Worm (Caenorhabditis elegans) whole organism, late embryonic: Measurements from ENCODE around the gene K10C2.14.
A peak's percentile ranks its signal among the peaks of the same experiment; 100 is the strongest.

Experiments
- C08G9.2 ChIP-seq: sonication (generic microtip); optimal IDR thresholded peaks from 2 replicates; lab custom pipeline; 2016; ENCODE audit warnings: mild to moderate bottlenecking, missing genetic modification characterization, moderate library complexity, missing compliant biosample characterization
- F13H6.1 ChIP-seq: sonication (generic microtip); optimal IDR thresholded peaks from 2 replicates; lab custom pipeline; 2016; ENCODE audit warnings: missing genetic modification characterization, missing compliant biosample characterization
- Y22D7AL.16 ChIP-seq: sonication (generic microtip); optimal IDR thresholded peaks from 2 replicates; lab custom pipeline; 2016; ENCODE audit warnings: missing genetic modification characterization, missing compliant biosample characterization
- ahr-1 ChIP-seq: sonication (generic microtip); optimal IDR thresholded peaks from 2 replicates; lab custom pipeline; 2016; ENCODE audit warnings: missing genetic modification characterization, missing compliant biosample characterization
- ama-1 ChIP-seq: fragments of 150-350 bp; optimal IDR thresholded peaks from 2 replicates; lab custom pipeline; 2014
- ceh-14 ChIP-seq: sonication (generic microtip); optimal IDR thresholded peaks from 2 replicates; lab custom pipeline; 2016; ENCODE audit warnings: missing genotype, missing genetic modification characterization, missing compliant biosample characterization
- ceh-19 ChIP-seq: fragments of 200-800 bp; sonication (Bioruptor generic); optimal IDR thresholded peaks from 2 replicates; lab custom pipeline; 2018; ENCODE audit warnings: mild to moderate bottlenecking, missing genetic modification characterization, missing compliant biosample characterization
- ceh-22 ChIP-seq: sonication (generic microtip); optimal IDR thresholded peaks from 2 replicates; lab custom pipeline; 2017; ENCODE audit warnings: missing biosample characterization, missing genetic modification characterization
- ceh-34 ChIP-seq: sonication (generic microtip); optimal IDR thresholded peaks from 2 replicates; lab custom pipeline; 2016; ENCODE audit warnings: mild to moderate bottlenecking, missing genetic modification characterization, missing compliant biosample characterization
- ceh-45 ChIP-seq: fragments of 200-800 bp; sonication (Bioruptor generic); IDR thresholded peaks from 2 replicates; pipeline ENCODE4 v1.3.6; 2022; ENCODE audit warnings: missing genetic modification reagents, missing genetic modification characterization, missing compliant biosample characterization
- ceh-48 ChIP-seq: sonication (generic microtip); optimal IDR thresholded peaks from 2 replicates; lab custom pipeline; 2016; ENCODE audit warnings: missing genetic modification characterization, inconsistent platforms, missing compliant biosample characterization
- ceh-9 ChIP-seq: sonication (generic microtip); optimal IDR thresholded peaks from 2 replicates; lab custom pipeline; 2016; ENCODE audit warnings: mild to moderate bottlenecking, missing genetic modification characterization, inconsistent platforms, missing compliant biosample characterization
- dmd-4 ChIP-seq: sonication (generic microtip); optimal IDR thresholded peaks from 2 replicates; lab custom pipeline; 2016; ENCODE audit warnings: borderline replicate concordance, missing genetic modification characterization, missing compliant biosample characterization
- dve-1 ChIP-seq: sonication (generic microtip); optimal IDR thresholded peaks from 2 replicates; lab custom pipeline; 2017; ENCODE audit warnings: antibody characterized with exemption, mild to moderate bottlenecking, missing genetic modification characterization, missing compliant biosample characterization
- elt-2 ChIP-seq: sonication (generic microtip); optimal IDR thresholded peaks from 2 replicates; lab custom pipeline; 2016; ENCODE audit warnings: missing genetic modification reagents, missing genetic modification characterization, missing compliant biosample characterization
- elt-4 ChIP-seq: sonication (generic microtip); optimal IDR thresholded peaks from 2 replicates; lab custom pipeline; 2016; ENCODE audit warnings: missing genetic modification characterization, missing compliant biosample characterization
- ets-4 ChIP-seq: sonication (generic microtip); optimal IDR thresholded peaks from 2 replicates; lab custom pipeline; 2016; ENCODE audit warnings: missing genetic modification characterization, missing compliant biosample characterization
- eyg-1 ChIP-seq: sonication (generic microtip); optimal IDR thresholded peaks from 2 replicates; lab custom pipeline; 2016; ENCODE audit warnings: missing genotype, missing genetic modification characterization, missing compliant biosample characterization
- fax-1 ChIP-seq: sonication (generic microtip); optimal IDR thresholded peaks from 2 replicates; lab custom pipeline; 2016; ENCODE audit warnings: missing genotype, missing genetic modification characterization, missing compliant biosample characterization
- fkh-6 ChIP-seq: sonication (generic microtip); optimal IDR thresholded peaks from 2 replicates; lab custom pipeline; 2016; ENCODE audit warnings: missing genetic modification characterization, missing compliant biosample characterization
- hlh-15 ChIP-seq: sonication (generic microtip); optimal IDR thresholded peaks from 2 replicates; lab custom pipeline; 2016; ENCODE audit warnings: missing genetic modification characterization, missing compliant biosample characterization
- hlh-30 ChIP-seq: sonication (generic microtip); optimal IDR thresholded peaks from 2 replicates; lab custom pipeline; 2017; ENCODE audit warnings: antibody characterized with exemption, missing genetic modification characterization, missing compliant biosample characterization; ENCODE audit not compliant: insufficient read depth
- lim-6 ChIP-seq: sonication (generic microtip); optimal IDR thresholded peaks from 2 replicates; lab custom pipeline; 2016; ENCODE audit warnings: missing genetic modification characterization, missing compliant biosample characterization
- nhr-11 ChIP-seq: fragments of 150-350 bp; optimal IDR thresholded peaks from 2 replicates; lab custom pipeline; 2014; ENCODE audit warnings: missing biosample characterization, missing genetic modification characterization
- nhr-232 ChIP-seq: sonication (generic microtip); optimal IDR thresholded peaks from 2 replicates; lab custom pipeline; 2016; ENCODE audit warnings: missing genetic modification characterization, missing compliant biosample characterization
- pag-3 ChIP-seq: sonication (generic microtip); optimal IDR thresholded peaks from 2 replicates; lab custom pipeline; 2016; ENCODE audit warnings: missing compliant biosample characterization, missing genetic modification characterization, borderline replicate concordance
- pax-1 ChIP-seq: fragments of 150-350 bp; optimal IDR thresholded peaks from 2 replicates; lab custom pipeline; 2014; ENCODE audit warnings: missing biosample characterization, missing genetic modification characterization
- pha-4 ChIP-seq: fragments of 150-350 bp; optimal IDR thresholded peaks from 2 replicates; lab custom pipeline; 2018; ENCODE audit warnings: missing biosample characterization, missing genetic modification reagents, missing genetic modification characterization
- pqm-1 ChIP-seq: sonication (generic microtip); optimal IDR thresholded peaks from 2 replicates; lab custom pipeline; 2016; ENCODE audit warnings: missing genetic modification characterization, missing compliant biosample characterization
- pros-1 ChIP-seq: fragments of 150-350 bp; optimal IDR thresholded peaks from 2 replicates; lab custom pipeline; 2014; ENCODE audit warnings: missing biosample characterization, missing genetic modification reagents, missing genetic modification characterization
- sox-4 ChIP-seq: sonication (generic microtip); optimal IDR thresholded peaks from 2 replicates; lab custom pipeline; 2017; ENCODE audit warnings: mild to moderate bottlenecking, missing genetic modification characterization, inconsistent platforms, missing compliant biosample characterization
- syd-9 ChIP-seq: sonication (generic microtip); optimal IDR thresholded peaks from 2 replicates; lab custom pipeline; 2016; ENCODE audit warnings: mild to moderate bottlenecking, missing genetic modification characterization, moderate library complexity, missing compliant biosample characterization
- tbx-2 ChIP-seq: sonication (generic microtip); optimal IDR thresholded peaks from 2 replicates; lab custom pipeline; 2016; ENCODE audit warnings: missing genetic modification characterization, missing compliant biosample characterization
- tbx-7 ChIP-seq: sonication (generic microtip); optimal IDR thresholded peaks from 2 replicates; lab custom pipeline; 2016; ENCODE audit warnings: missing genotype, missing genetic modification characterization, missing compliant biosample characterization
- ttx-3 ChIP-seq: sonication (generic microtip); optimal IDR thresholded peaks from 2 replicates; lab custom pipeline; 2016; ENCODE audit warnings: missing genetic modification reagents, missing genetic modification characterization, missing compliant biosample characterization
- unc-3 ChIP-seq, 2 experiments: fragments of 200-800 bp in 1 of 2; sonication (Bioruptor generic) in 1 of 2; sonication (generic microtip) in 1 of 2; conservative IDR thresholded peaks in 1 of 2; optimal IDR thresholded peaks in 1 of 2; 2 replicates each; pipeline versions ENCODE4 v1.3.6 to Lab custom; 2016 to 2022; ENCODE audit warnings: missing compliant biosample characterization in 2 of 2, missing genetic modification characterization in 2 of 2, missing genetic modification reagents in 1 of 2
- unc-42 ChIP-seq: sonication (generic microtip); optimal IDR thresholded peaks from 2 replicates; lab custom pipeline; 2016; ENCODE audit warnings: missing genotype, missing genetic modification characterization, missing compliant biosample characterization
- unc-55 ChIP-seq: sonication (generic microtip); optimal IDR thresholded peaks from 2 replicates; lab custom pipeline; 2017; ENCODE audit warnings: missing biosample characterization, missing genetic modification reagents, missing genetic modification characterization
- unc-86 ChIP-seq: sonication (generic microtip); optimal IDR thresholded peaks from 2 replicates; lab custom pipeline; 2016; ENCODE audit warnings: missing genetic modification characterization, missing compliant biosample characterization
- zip-5 ChIP-seq: sonication (generic microtip); optimal IDR thresholded peaks from 2 replicates; lab custom pipeline; 2016; ENCODE audit warnings: missing genetic modification characterization, missing compliant biosample characterization
- ztf-16 ChIP-seq: sonication (generic microtip); optimal IDR thresholded peaks from 2 replicates; lab custom pipeline; 2017; ENCODE audit warnings: missing genetic modification characterization, missing compliant biosample characterization

Gene K10C2.14

DNA sequence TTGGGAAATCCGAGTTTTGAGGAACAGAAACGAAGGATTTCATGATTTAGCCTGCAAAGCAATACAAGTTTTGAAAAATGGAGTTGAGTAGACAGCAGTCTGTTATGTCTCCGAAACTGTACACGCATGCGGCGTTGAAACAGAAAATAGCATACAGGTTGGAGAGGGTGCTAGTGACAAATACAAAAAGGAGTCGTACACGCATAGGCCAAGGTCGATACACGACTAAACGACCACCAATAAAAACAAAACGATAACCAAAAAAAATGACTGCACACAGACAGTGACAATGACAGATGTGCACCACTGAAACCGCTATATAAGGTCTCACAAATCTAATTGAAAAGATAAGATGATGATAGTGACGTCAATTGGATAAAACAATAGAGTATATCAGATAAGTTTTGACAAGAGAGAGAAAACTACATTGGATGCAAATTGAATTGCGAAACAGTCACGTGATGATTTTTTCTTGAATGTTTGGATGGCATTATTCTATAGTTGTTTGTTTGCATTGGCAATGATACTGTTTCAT is 8.6 kb upstream of the K10C2.14 start, which contains the start of gene fah-1:
Gene fah-1 (minus strand): TSS at position 51 of the 535 bp plus-strand sequence.
- TF ChIP-seq pqm-1 (tag; lab: Kevin White, UChicago) (no peak), tbx-7 (no peak), fax-1 (tag; lab: Kevin White, UChicago) (no peak), unc-42 (tag; lab: Kevin White, UChicago) (no peak), ceh-48 (tag; lab: Kevin White, UChicago) (no peak), unc-86 (tag; lab: Kevin White, UChicago) (no peak), Y22D7AL.16 (tag; lab: Kevin White, UChicago) (no peak), elt-2 (peak; percentile 22), fkh-6 (tag; lab: Kevin White, UChicago) (no peak), ceh-45 (GFP tag; lab: Robert Waterston, UW) (no peak), F13H6.1 (tag; lab: Kevin White, UChicago) (no peak), syd-9 (no peak), dmd-4 (tag; lab: Kevin White, UChicago) (no peak), ceh-14 (tag; lab: Kevin White, UChicago) (no peak), ahr-1 (no peak), hlh-30 (peak; percentile 61), ama-1 (no peak), ttx-3 (tag; lab: Kevin White, UChicago) (no peak)
- TF ChIP-seq, all 69 proteins: peak for 2

DNA sequence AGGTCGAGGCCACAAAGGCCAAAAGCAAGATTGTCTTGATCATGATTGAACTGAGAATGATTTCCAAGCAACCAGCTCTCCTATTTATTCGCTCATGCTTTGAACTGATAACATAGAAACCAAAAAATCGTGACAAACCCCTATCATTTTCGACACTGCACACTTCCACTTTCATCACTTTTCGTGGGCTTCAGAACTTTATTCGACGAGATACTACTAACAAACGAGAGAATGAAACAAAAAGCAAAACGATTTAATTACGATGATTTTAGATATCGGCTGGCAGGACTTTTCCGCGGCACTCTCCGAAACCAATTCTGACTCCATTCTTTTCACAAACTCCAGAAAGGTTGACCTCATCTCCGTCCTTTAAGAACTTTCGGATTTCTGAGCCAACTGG is 6.2 kb upstream of the K10C2.14 start, which contains the start of gene asp-14:
Gene asp-14 (minus strand): TSS at position 101 of the 400 bp plus-strand sequence.
- TF ChIP-seq ztf-16 (tag; lab: Kevin White, UChicago), result no peak
- TF ChIP-seq ets-4, result no peak
- TF ChIP-seq pax-1 (tag; lab: Kevin White, UChicago), result no peak
- TF ChIP-seq zip-5 (tag; lab: Kevin White, UChicago), result no peak
- TF ChIP-seq unc-42 (tag; lab: Kevin White, UChicago), result no peak
- no peak for TF ChIP-seq nhr-232 (tag; lab: Kevin White, UChicago)
- no peak for TF ChIP-seq C08G9.2
- TF ChIP-seq pqm-1 (tag; lab: Kevin White, UChicago), result no peak
- no peak for TF ChIP-seq nhr-11 (tag; lab: Kevin White, UChicago)
- no peak for TF ChIP-seq ceh-19 (GFP tag; lab: Kevin White, UChicago)
- TF ChIP-seq ceh-9 (tag; lab: Kevin White, UChicago), result no peak
- no peak for TF ChIP-seq pha-4
- TF ChIP-seq elt-4, result no peak
- no peak for TF ChIP-seq ttx-3 (tag; lab: Kevin White, UChicago)
- no peak for TF ChIP-seq lim-6
- no peak for TF ChIP-seq pros-1 (tag; lab: Kevin White, UChicago)
- no peak for TF ChIP-seq ama-1
- no peak for TF ChIP-seq sox-4 (tag; lab: Kevin White, UChicago)
- no peak for TF ChIP-seq eyg-1 (tag; lab: Kevin White, UChicago)
- no peak for TF ChIP-seq unc-55 (GFP tag; lab: Kevin White, UChicago)

DNA sequence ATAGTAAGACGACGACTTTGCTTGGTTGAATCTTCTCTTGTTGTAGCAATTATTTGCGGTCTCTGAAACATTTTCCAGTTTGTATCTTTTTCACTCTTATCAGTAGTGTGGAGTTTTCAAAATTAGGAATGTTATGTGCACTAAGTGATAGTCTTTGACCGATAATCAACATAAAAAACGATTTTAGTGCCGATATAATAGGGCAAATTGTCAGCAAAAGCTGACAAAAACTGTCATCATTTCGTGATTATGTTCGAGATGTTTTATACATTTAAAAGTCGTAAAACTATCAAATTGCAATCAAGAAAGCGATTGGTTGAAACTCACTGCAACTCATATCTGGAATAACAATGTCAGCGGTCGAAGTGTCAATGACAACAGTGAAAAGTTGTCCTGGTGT is 4.9 kb upstream of the K10C2.14 start:
- no peak for TF ChIP-seq tbx-7
- no peak for TF ChIP-seq zip-5 (tag; lab: Kevin White, UChicago)
- TF ChIP-seq fax-1 (tag; lab: Kevin White, UChicago), result no peak
- TF ChIP-seq ceh-34 (tag; lab: Kevin White, UChicago), result no peak
- TF ChIP-seq sox-4 (tag; lab: Kevin White, UChicago), result no peak
- TF ChIP-seq elt-4, result no peak
- TF ChIP-seq hlh-15 (tag; lab: Kevin White, UChicago), result no peak
- TF ChIP-seq tbx-2 (tag; lab: Kevin White, UChicago), result no peak
- TF ChIP-seq pag-3 (tag; lab: Kevin White, UChicago), result no peak
- TF ChIP-seq unc-55 (GFP tag; lab: Kevin White, UChicago), result no peak
- TF ChIP-seq fkh-6 (tag; lab: Kevin White, UChicago), result no peak
- TF ChIP-seq ceh-22, result no peak
- TF ChIP-seq ceh-14 (tag; lab: Kevin White, UChicago), result no peak
- no peak for TF ChIP-seq dve-1
- no peak for TF ChIP-seq nhr-232 (tag; lab: Kevin White, UChicago)
- no peak for TF ChIP-seq pax-1 (tag; lab: Kevin White, UChicago)
- TF ChIP-seq unc-3 (GFP tag; conservative IDR thresholded peaks at IDR 0.05; lab: Robert Waterston, UW), result no peak
- TF ChIP-seq unc-3 (tag; optimal IDR thresholded peaks at IDR 0.05; lab: Kevin White, UChicago), result no peak
- TF ChIP-seq pqm-1 (tag; lab: Kevin White, UChicago), result no peak
